Worm (Caenorhabditis elegans) whole organism, mixed stage, embryonic: Measurements from ENCODE around the gene C50F4.12.

ENCODE experiments used
- M03D4.4 ChIP-seq: sonication (generic microtip); optimal IDR thresholded peaks from 2 replicates; lab custom pipeline; 2017; ENCODE audit warnings: mild to moderate bottlenecking, missing genetic modification characterization, missing compliant biosample characterization
- bed-3 ChIP-seq: fragments of 200-800 bp; sonication (Bioruptor generic); optimal IDR thresholded peaks from 3 replicates; lab custom pipeline; 2018; ENCODE audit warnings: mild to moderate bottlenecking, missing genetic modification characterization, moderate library complexity, missing compliant biosample characterization
- blmp-1 ChIP-seq: fragments of 150-350 bp; optimal IDR thresholded peaks from 2 replicates; lab custom pipeline; 2014; ENCODE audit warnings: missing biosample characterization, missing genetic modification characterization
- ceh-39 ChIP-seq: fragments of 150-350 bp; optimal IDR thresholded peaks from 2 replicates; lab custom pipeline; 2014; ENCODE audit warnings: missing biosample characterization, missing genetic modification characterization
- ceh-43 ChIP-seq: fragments of 200-800 bp; sonication (Bioruptor generic); optimal IDR thresholded peaks from 2 replicates; lab custom pipeline; 2018; ENCODE audit warnings: mild to moderate bottlenecking, missing genetic modification characterization, moderate library complexity, missing compliant biosample characterization
- ceh-83 ChIP-seq: fragments of 200-800 bp; sonication (Bioruptor generic); optimal IDR thresholded peaks from 2 replicates; lab custom pipeline; 2018; ENCODE audit warnings: mild to moderate bottlenecking, missing genetic modification characterization, missing compliant biosample characterization
- ces-1 ChIP-seq: fragments of 150-350 bp; optimal IDR thresholded peaks from 2 replicates; lab custom pipeline; 2014; ENCODE audit warnings: missing biosample characterization, missing genetic modification reagents, missing genetic modification characterization
- cnd-1 ChIP-seq: fragments of 200-800 bp; sonication (Bioruptor generic); optimal IDR thresholded peaks from 2 replicates; lab custom pipeline; 2018; ENCODE audit warnings: mild to moderate bottlenecking, missing genetic modification characterization, missing compliant biosample characterization
- drap-1 ChIP-seq: fragments of 200-800 bp; sonication (Bioruptor generic); optimal IDR thresholded peaks from 3 replicates; lab custom pipeline; 2018; ENCODE audit warnings: mild to moderate bottlenecking, missing genetic modification characterization, missing compliant biosample characterization
- elt-1 ChIP-seq: sonication (generic microtip); optimal IDR thresholded peaks from 2 replicates; lab custom pipeline; 2017; ENCODE audit warnings: missing genetic modification characterization, mild to moderate bottlenecking, missing compliant biosample characterization, antibody characterized with exemption, moderate library complexity, borderline replicate concordance; ENCODE audit not compliant: insufficient read depth
- elt-3 ChIP-seq: fragments of 150-350 bp; optimal IDR thresholded peaks from 2 replicates; lab custom pipeline; 2014; ENCODE audit warnings: missing biosample characterization, missing genetic modification characterization
- flh-1 ChIP-seq: fragments of 200-800 bp; sonication (Bioruptor generic); optimal IDR thresholded peaks from 2 replicates; lab custom pipeline; 2018; ENCODE audit warnings: mild to moderate bottlenecking, missing genetic modification characterization, moderate library complexity, missing compliant biosample characterization
- ham-2 ChIP-seq: fragments of 200-800 bp; sonication (Bioruptor generic); optimal IDR thresholded peaks from 2 replicates; lab custom pipeline; 2018; ENCODE audit warnings: mild to moderate bottlenecking, missing genetic modification characterization, missing compliant biosample characterization
- hlh-1 ChIP-seq: fragments of 150-350 bp; optimal IDR thresholded peaks from 2 replicates; lab custom pipeline; 2014; ENCODE audit warnings: missing biosample characterization, missing genetic modification reagents, missing genetic modification characterization
- lin-13 ChIP-seq: fragments of 150-350 bp; optimal IDR thresholded peaks from 2 replicates; lab custom pipeline; 2014; ENCODE audit warnings: missing biosample characterization, missing genetic modification characterization
- lin-32 ChIP-seq: fragments of 200-800 bp; sonication (Bioruptor generic); optimal IDR thresholded peaks from 2 replicates; lab custom pipeline; 2018; ENCODE audit warnings: mild to moderate bottlenecking, missing genetic modification characterization, missing compliant biosample characterization
- lsy-2 ChIP-seq: fragments of 150-350 bp; optimal IDR thresholded peaks from 2 replicates; lab custom pipeline; 2014; ENCODE audit warnings: missing biosample characterization, missing genetic modification characterization
- mab-5 ChIP-seq: fragments of 150-350 bp; optimal IDR thresholded peaks from 2 replicates; lab custom pipeline; 2014; ENCODE audit warnings: missing biosample characterization, missing genetic modification characterization
- mep-1 ChIP-seq: fragments of 150-350 bp; optimal IDR thresholded peaks from 2 replicates; lab custom pipeline; 2017; ENCODE audit warnings: missing biosample characterization, missing genetic modification reagents, missing genetic modification characterization, inconsistent platforms
- mls-2 ChIP-seq: sonication (generic microtip); optimal IDR thresholded peaks from 2 replicates; lab custom pipeline; 2016; ENCODE audit warnings: mild to moderate bottlenecking, missing genetic modification characterization, moderate library complexity, missing compliant biosample characterization
- nhr-12 ChIP-seq: fragments of 150-350 bp; optimal IDR thresholded peaks from 2 replicates; lab custom pipeline; 2014; ENCODE audit warnings: missing biosample characterization, missing genetic modification characterization
- nhr-2 ChIP-seq: fragments of 150-350 bp; optimal IDR thresholded peaks from 2 replicates; lab custom pipeline; 2014; ENCODE audit warnings: missing biosample characterization, missing genetic modification characterization
- nhr-237 ChIP-seq: fragments of 150-350 bp; optimal IDR thresholded peaks from 2 replicates; lab custom pipeline; 2014; ENCODE audit warnings: missing biosample characterization, missing genetic modification characterization
- nhr-28 ChIP-seq: fragments of 150-350 bp; optimal IDR thresholded peaks from 2 replicates; lab custom pipeline; 2014; ENCODE audit warnings: missing biosample characterization, missing genetic modification characterization
- nhr-76 ChIP-seq: sonication (generic microtip); optimal IDR thresholded peaks from 2 replicates; lab custom pipeline; 2017; ENCODE audit warnings: missing biosample characterization, missing genetic modification characterization
- pha-4 ChIP-seq: fragments of 150-350 bp; optimal IDR thresholded peaks from 2 replicates; lab custom pipeline; 2018; ENCODE audit warnings: missing biosample characterization, missing genetic modification reagents, missing genetic modification characterization
- sem-2 ChIP-seq: fragments of 200-800 bp; sonication (Bioruptor generic); optimal IDR thresholded peaks from 2 replicates; lab custom pipeline; 2018; ENCODE audit warnings: mild to moderate bottlenecking, missing genetic modification characterization, missing compliant biosample characterization
- snpc-4 ChIP-seq: fragments of 150-350 bp; optimal IDR thresholded peaks from 2 replicates; lab custom pipeline; 2014; ENCODE audit warnings: missing biosample characterization, missing genetic modification characterization
- sptf-1 ChIP-seq: sonication (generic microtip); optimal IDR thresholded peaks from 2 replicates; lab custom pipeline; 2017; ENCODE audit warnings: mild to moderate bottlenecking, missing genetic modification characterization, moderate library complexity, missing compliant biosample characterization
- tbx-8 ChIP-seq: fragments of 200-800 bp; sonication (Bioruptor generic); optimal IDR thresholded peaks from 2 replicates; lab custom pipeline; 2018; ENCODE audit warnings: mild to moderate bottlenecking, missing genetic modification characterization, moderate library complexity, missing compliant biosample characterization
- unc-120 ChIP-seq: sonication (generic microtip); optimal IDR thresholded peaks from 2 replicates; lab custom pipeline; 2017; ENCODE audit warnings: missing genetic modification characterization, missing compliant biosample characterization; ENCODE audit not compliant: poor library complexity, severe bottlenecking
- unc-39 ChIP-seq: fragments of 150-350 bp; optimal IDR thresholded peaks from 2 replicates; lab custom pipeline; 2014; ENCODE audit warnings: missing biosample characterization, missing genetic modification characterization
- unc-62 ChIP-seq: fragments of 150-350 bp; optimal IDR thresholded peaks from 2 replicates; lab custom pipeline; 2014; ENCODE audit warnings: missing biosample characterization, missing genetic modification reagents, missing genetic modification characterization
- zip-8 ChIP-seq: fragments of 150-350 bp; optimal IDR thresholded peaks from 2 replicates; lab custom pipeline; 2014; ENCODE audit warnings: missing biosample characterization, missing genetic modification characterization
- ztf-11 ChIP-seq: fragments of 150-350 bp; optimal IDR thresholded peaks from 2 replicates; lab custom pipeline; 2014; ENCODE audit warnings: missing biosample characterization, missing genetic modification characterization

C50F4.12 gene

ce11 chrV:9546860-9547269 is 7.3 kb upstream of the C50F4.12 start, which contains the start of gene his-37 (continued):
- TF ChIP-seq zip-8 (tag; lab: Kevin White, UChicago) (no peak), ceh-43 (GFP tag; lab: Kevin White, UChicago) (peak; percentile 54)

- TF ChIP-seq blmp-1 (tag; lab: Kevin White, UChicago) (no peak), bed-3 (GFP tag; lab: Kevin White, UChicago) (no peak), snpc-4 (tag; lab: Kevin White, UChicago) (no peak), lin-13 (tag; lab: Kevin White, UChicago) (no peak), ztf-11 (no peak), pha-4 (no peak), drap-1 (GFP tag; lab: Kevin White, UChicago) (no peak), nhr-28 (tag; lab: Kevin White, UChicago) (no peak), nhr-12 (tag; lab: Kevin White, UChicago) (no peak), nhr-76 (tag; lab: Kevin White, UChicago) (no peak), mep-1 (no peak), lin-32 (peak; percentile 27), cnd-1 (tag; lab: Kevin White, UChicago) (peak; percentile 14), sem-2 (no peak)
Measured at ce11 chrV:9546042-9546581, 6.6 kb upstream of the C50F4.12 start, which contains the start of gene C50F4.6. C50F4.6 (plus strand) TSS chrV:9546092.

ce11 chrV:9545238-9545709 is 5.7 kb upstream of the C50F4.12 start, which contains the start of the genes his-35 and his-41:
his-35 (minus strand) TSS chrV:9545288.
his-41 (plus strand) TSS chrV:9545536.
- TF ChIP-seq sem-2, result no peak
- no peak for TF ChIP-seq nhr-76 (tag; lab: Kevin White, UChicago)
- TF ChIP-seq lin-13 (tag; lab: Kevin White, UChicago), result no peak
- TF ChIP-seq ceh-43 (GFP tag; lab: Kevin White, UChicago), result no peak
- no peak for TF ChIP-seq nhr-12 (tag; lab: Kevin White, UChicago)
- no peak for TF ChIP-seq ceh-83 (GFP tag; lab: Kevin White, UChicago)
- TF ChIP-seq ceh-39 (tag; lab: Kevin White, UChicago), result no peak
- TF ChIP-seq pha-4, result peak; percentile 32
- no peak for TF ChIP-seq blmp-1 (tag; lab: Kevin White, UChicago)
- TF ChIP-seq lsy-2 (tag; lab: Kevin White, UChicago), result no peak
- TF ChIP-seq ces-1, result peak; percentile 26
- no peak for TF ChIP-seq bed-3 (GFP tag; lab: Kevin White, UChicago)
- no peak for TF ChIP-seq mab-5 (tag; lab: Kevin White, UChicago)
- no peak for TF ChIP-seq nhr-2 (tag; lab: Kevin White, UChicago)
- no peak for TF ChIP-seq tbx-8 (GFP tag; lab: Kevin White, UChicago)
- TF ChIP-seq ham-2 (GFP tag; lab: Kevin White, UChicago), result no peak
- TF ChIP-seq nhr-237 (tag; lab: Kevin White, UChicago), result no peak

ce11 chrV:9544176-9544632 is 4.7 kb upstream of the C50F4.12 start, which contains the start of gene mdf-1:
mdf-1 (minus strand) TSS chrV:9544226.
- TF ChIP-seq unc-120 (no peak), blmp-1 (tag; lab: Kevin White, UChicago) (no peak), cnd-1 (tag; lab: Kevin White, UChicago) (peak; percentile 12), lin-32 (no peak), sem-2 (no peak), elt-1 (tag; lab: Kevin White, UChicago) (peak; percentile 10), mls-2 (tag; lab: Kevin White, UChicago) (peak; percentile 35), unc-39 (tag; lab: Kevin White, UChicago) (no peak), bed-3 (GFP tag; lab: Kevin White, UChicago) (no peak), ceh-43 (GFP tag; lab: Kevin White, UChicago) (peak; percentile 16), ceh-39 (tag; lab: Kevin White, UChicago) (peak; percentile 29), flh-1 (GFP tag; lab: Kevin White, UChicago) (no peak), ztf-11 (no peak), snpc-4 (tag; lab: Kevin White, UChicago) (no peak), ces-1 (peak; percentile 49), lin-13 (tag; lab: Kevin White, UChicago) (peak; percentile 71), hlh-1 (tag; lab: Kevin White, UChicago) (peak; percentile 44), nhr-2 (tag; lab: Kevin White, UChicago) (no peak), M03D4.4 (peak; percentile 54), mab-5 (tag; lab: Kevin White, UChicago) (no peak), nhr-76 (tag; lab: Kevin White, UChicago) (no peak), nhr-12 (tag; lab: Kevin White, UChicago) (no peak), unc-62 (GFP tag; lab: Kevin White, UChicago) (peak; percentile 23), drap-1 (GFP tag; lab: Kevin White, UChicago) (no peak), nhr-237 (tag; lab: Kevin White, UChicago) (peak; percentile 71), pha-4 (peak; percentile 57), nhr-28 (tag; lab: Kevin White, UChicago) (no peak), mep-1 (peak; percentile 83), zip-8 (tag; lab: Kevin White, UChicago) (no peak), ceh-83 (GFP tag; lab: Kevin White, UChicago) (no peak), sptf-1 (tag; lab: Kevin White, UChicago) (peak; percentile 70), lsy-2 (tag; lab: Kevin White, UChicago) (peak; percentile 61), ham-2 (GFP tag; lab: Kevin White, UChicago) (no peak), elt-3 (tag; lab: Kevin White, UChicago) (no peak), tbx-8 (GFP tag; lab: Kevin White, UChicago) (no peak)
- TF ChIP-seq, all 35 proteins: peak for 15
